Fruit fly (Drosophila melanogaster): ENCODE measurements around the gene IP3K2.
A peak's percentile ranks its signal among the peaks of the same experiment; 100 is the strongest.

DNA sequence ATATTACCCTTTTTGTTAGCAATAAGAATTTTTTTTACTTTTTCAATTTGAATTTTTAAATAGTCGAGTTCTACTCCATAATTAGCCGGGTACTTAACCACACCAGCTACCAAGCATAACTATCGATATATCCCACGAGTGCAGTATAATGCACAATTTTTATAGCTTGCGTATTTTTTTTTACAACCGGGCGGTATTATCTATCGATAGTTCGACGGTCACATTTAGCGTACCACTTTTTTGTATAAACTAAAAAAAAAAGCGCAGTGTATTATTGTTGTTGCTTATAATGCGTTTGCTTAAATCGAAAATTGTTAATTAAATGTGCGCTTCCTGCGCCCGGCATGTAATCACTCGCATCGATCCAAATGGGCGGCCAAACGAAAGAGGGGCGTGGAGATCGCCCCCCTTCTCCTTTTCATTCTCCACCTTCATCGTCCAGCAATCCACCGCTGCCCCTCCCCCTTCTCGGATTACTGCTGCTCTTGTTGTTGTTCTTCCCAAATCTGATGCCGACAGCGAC is 15.5 kb upstream of the IP3K2 start, which contains the start of gene Remo:
- no peak for TF ChIP-seq CG32772 (GFP tag; IDR thresholded peaks at IDR 0.05)
- TF ChIP-seq ERR (GFP tag; optimal IDR thresholded peaks at IDR 0.05): no peak
- TF ChIP-seq CG13123 (GFP tag; optimal IDR thresholded peaks at IDR 0.05): no peak
- no peak for TF ChIP-seq lilli (GFP tag; optimal IDR thresholded peaks at IDR 0.05)
- TF ChIP-seq lmd (GFP tag; IDR thresholded peaks at IDR 0.05): no peak
- no peak for TF ChIP-seq cas (GFP tag; IDR thresholded peaks at IDR 0.05)
- peak; percentile 1 for TF ChIP-seq CG30403 (GFP tag; optimal IDR thresholded peaks at IDR 0.05)

Data from whole organism, embryonic.